Fruit fly (Drosophila melanogaster) whole organism, wandering third instar larva: ENCODE results near the gene crn.
A peak's percentile ranks its signal among the peaks of the same experiment; 100 is the strongest.

Source experiments
- Abd-B ChIP-seq: fragments of >200 bp; optimal IDR thresholded peaks from 2 replicates; lab custom pipeline; 2017; ENCODE audit warnings: missing biosample characterization, missing genetic modification characterization
- CG32264 ChIP-seq: fragments of 200-800 bp; sonication (Bioruptor generic); optimal IDR thresholded peaks from 2 replicates; lab custom pipeline; 2016; ENCODE audit warnings: missing biosample characterization, missing genetic modification characterization
- CG9705 ChIP-seq: fragments of 200-800 bp; sonication (Bioruptor generic); optimal IDR thresholded peaks from 2 replicates; lab custom pipeline; 2018; ENCODE audit warnings: missing biosample characterization, mild to moderate bottlenecking, missing genetic modification characterization
- CrebA ChIP-seq: fragments of 200-800 bp; sonication (Bioruptor generic); optimal IDR thresholded peaks from 2 replicates; lab custom pipeline; 2016; ENCODE audit warnings: missing biosample characterization, mild to moderate bottlenecking, missing genetic modification characterization, borderline replicate concordance
- Dfd ChIP-seq: fragments of >200 bp; optimal IDR thresholded peaks from 2 replicates; lab custom pipeline; 2017; ENCODE audit warnings: missing biosample characterization, missing genetic modification characterization
- Dif ChIP-seq: fragments of 200-275, 200-300 bp; sonication (Bioruptor generic); optimal IDR thresholded peaks from 2 replicates; lab custom pipeline; 2018; ENCODE audit warnings: missing biosample characterization, missing genetic modification characterization; ENCODE audit not compliant: partially characterized antibody
- GATAd ChIP-seq: sonication (Bioruptor generic); optimal IDR thresholded peaks from 2 replicates; lab custom pipeline; 2016; ENCODE audit warnings: missing biosample characterization, missing genetic modification characterization
- HLH106 ChIP-seq: fragments of 200-800 bp; optimal IDR thresholded peaks from 3 replicates; lab custom pipeline; 2019; ENCODE audit warnings: missing biosample characterization, mild to moderate bottlenecking, missing genetic modification characterization, moderate library complexity
- Hnf4 ChIP-seq: fragments of 200-800 bp; sonication (Bioruptor generic); optimal IDR thresholded peaks from 2 replicates; lab custom pipeline; 2016; ENCODE audit warnings: missing biosample characterization, mild to moderate bottlenecking, missing genetic modification characterization
- Hr78 ChIP-seq: fragments of >200 bp; optimal IDR thresholded peaks from 2 replicates; lab custom pipeline; 2017; ENCODE audit warnings: missing biosample characterization, missing genetic modification characterization
- Hr83 ChIP-seq: fragments of 200-300 bp; sonication (Bioruptor generic); optimal IDR thresholded peaks from 2 replicates; lab custom pipeline; 2016; ENCODE audit warnings: missing biosample characterization, mild to moderate bottlenecking, missing genetic modification characterization, moderate library complexity; ENCODE audit not compliant: poor library complexity, severe bottlenecking
- Jra ChIP-seq: sonication (Bioruptor generic); optimal IDR thresholded peaks from 2 replicates; lab custom pipeline; 2016; ENCODE audit warnings: missing biosample characterization, missing genetic modification characterization
- Mio ChIP-seq: sonication (Bioruptor generic); optimal IDR thresholded peaks from 2 replicates; lab custom pipeline; 2016; ENCODE audit warnings: missing biosample characterization, missing genetic modification characterization
- Myc ChIP-seq: fragments of >200 bp; optimal IDR thresholded peaks from 2 replicates; lab custom pipeline; 2017
- N ChIP-seq: fragments of >200 bp; optimal IDR thresholded peaks from 2 replicates; lab custom pipeline; 2018; ENCODE audit warnings: missing biosample characterization, missing external identifiers, missing genetic modification characterization
- OdsH ChIP-seq: fragments of 200-800 bp; sonication (Bioruptor generic); optimal IDR thresholded peaks from 2 replicates; lab custom pipeline; 2016; ENCODE audit warnings: missing biosample characterization, mild to moderate bottlenecking, missing genetic modification characterization
- Rel ChIP-seq, 2 experiments: fragments of 200-800 bp; sonication (Bioruptor generic) in 1 of 2; optimal IDR thresholded peaks; 2 replicates in 1 of 2; 3 replicates in 1 of 2; lab custom pipeline; 2016 to 2019; ENCODE audit warnings: mild to moderate bottlenecking in 2 of 2, missing biosample characterization in 2 of 2, missing genetic modification characterization in 2 of 2, moderate library complexity in 1 of 2
- Sp1 ChIP-seq: fragments of 200-800 bp; sonication (Bioruptor generic); optimal IDR thresholded peaks from 3 replicates; lab custom pipeline; 2019; ENCODE audit warnings: missing biosample characterization, mild to moderate bottlenecking, missing genetic modification characterization, moderate library complexity
- Vsx2 ChIP-seq: fragments of 200-300, 225-300 bp; sonication (Bioruptor generic); optimal IDR thresholded peaks from 2 replicates; lab custom pipeline; 2018; ENCODE audit warnings: missing biosample characterization, missing genetic modification characterization; ENCODE audit not compliant: partially characterized antibody
- br ChIP-seq: fragments of 200-800 bp; sonication (Bioruptor generic); optimal IDR thresholded peaks from 2 replicates; lab custom pipeline; 2016; ENCODE audit warnings: missing biosample characterization, missing genetic modification characterization
- brk ChIP-seq: fragments of 200-800 bp; sonication (Bioruptor generic); optimal IDR thresholded peaks from 2 replicates; lab custom pipeline; 2016; ENCODE audit warnings: missing biosample characterization, mild to moderate bottlenecking, missing genetic modification characterization
- dl ChIP-seq, 2 experiments: fragments of 175-275, 200-275 bp in 1 of 2; fragments of 200-275 bp in 1 of 2; sonication (Bioruptor generic); optimal IDR thresholded peaks; lab custom pipeline; 2018; ENCODE audit warnings: mild to moderate bottlenecking in 2 of 2, missing biosample characterization in 2 of 2, missing genetic modification characterization in 2 of 2, moderate library complexity in 2 of 2; ENCODE audit not compliant: partially characterized antibody in 2 of 2, insufficient read depth in 1 of 2
- dmrt93B ChIP-seq: fragments of 200-800 bp; sonication (Bioruptor generic); optimal IDR thresholded peaks from 2 replicates; lab custom pipeline; 2018; ENCODE audit warnings: missing biosample characterization, mild to moderate bottlenecking, missing genetic modification characterization
- dsf ChIP-seq: sonication (Bioruptor generic); optimal IDR thresholded peaks from 2 replicates; lab custom pipeline; 2016; ENCODE audit warnings: missing biosample characterization, missing genetic modification characterization, borderline replicate concordance
- ey ChIP-seq: fragments of 200-800 bp; sonication (Bioruptor generic); optimal IDR thresholded peaks from 2 replicates; lab custom pipeline; 2016; ENCODE audit warnings: missing biosample characterization, missing genetic modification characterization
- foxo ChIP-seq, 2 experiments: fragments of 200-800 bp; sonication (Bioruptor generic); optimal IDR thresholded peaks; 2 replicates in 1 of 2; 3 replicates in 1 of 2; lab custom pipeline; 2016 to 2017; ENCODE audit warnings: missing biosample characterization in 2 of 2, missing genetic modification characterization in 2 of 2
- fru ChIP-seq: fragments of 200-800 bp; sonication (Bioruptor generic); optimal IDR thresholded peaks from 3 replicates; lab custom pipeline; 2016; ENCODE audit warnings: missing biosample characterization, mild to moderate bottlenecking, missing genetic modification characterization
- h ChIP-seq: fragments of 200-800 bp; sonication (Bioruptor generic); optimal IDR thresholded peaks from 3 replicates; lab custom pipeline; 2016; ENCODE audit warnings: missing biosample characterization, mild to moderate bottlenecking, missing genetic modification characterization
- jim ChIP-seq: fragments of 175-275, 200-325 bp; sonication (Bioruptor generic); optimal IDR thresholded peaks from 2 replicates; lab custom pipeline; 2016; ENCODE audit warnings: missing biosample characterization, mild to moderate bottlenecking, missing genetic modification characterization
- lola ChIP-seq: fragments of >200 bp; optimal IDR thresholded peaks from 2 replicates; lab custom pipeline; 2017; ENCODE audit warnings: missing biosample characterization, missing genetic modification characterization
- pan ChIP-seq: fragments of >200 bp; optimal IDR thresholded peaks from 2 replicates; lab custom pipeline; 2017
- psq ChIP-seq: fragments of 200-800 bp; sonication (Bioruptor generic); optimal IDR thresholded peaks from 3 replicates; lab custom pipeline; 2017; ENCODE audit warnings: missing biosample characterization, mild to moderate bottlenecking, missing genetic modification characterization, moderate library complexity
- rgr ChIP-seq: fragments of 200-800 bp; sonication (Bioruptor generic); optimal IDR thresholded peaks from 3 replicates; lab custom pipeline; 2016; ENCODE audit warnings: missing biosample characterization, mild to moderate bottlenecking, missing genetic modification characterization
- sage ChIP-seq: fragments of 200-800 bp; sonication (Bioruptor generic); optimal IDR thresholded peaks from 2 replicates; lab custom pipeline; 2016; ENCODE audit warnings: missing biosample characterization, mild to moderate bottlenecking, missing genetic modification characterization
- sv ChIP-seq: fragments of 200-800 bp; sonication (Bioruptor generic); optimal IDR thresholded peaks from 3 replicates; lab custom pipeline; 2016; ENCODE audit warnings: missing biosample characterization, missing genetic modification characterization
- tai ChIP-seq: sonication (Bioruptor generic); optimal IDR thresholded peaks from 2 replicates; lab custom pipeline; 2016; ENCODE audit warnings: missing biosample characterization, missing genetic modification characterization
- usp ChIP-seq: fragments of >200 bp; optimal IDR thresholded peaks from 2 replicates; lab custom pipeline; 2017; ENCODE audit warnings: missing biosample characterization, missing genetic modification characterization
- woc ChIP-seq: sonication (Bioruptor generic); optimal IDR thresholded peaks from 2 replicates; lab custom pipeline; 2016; ENCODE audit warnings: missing biosample characterization, mild to moderate bottlenecking, missing genetic modification characterization

crn gene

DNA sequence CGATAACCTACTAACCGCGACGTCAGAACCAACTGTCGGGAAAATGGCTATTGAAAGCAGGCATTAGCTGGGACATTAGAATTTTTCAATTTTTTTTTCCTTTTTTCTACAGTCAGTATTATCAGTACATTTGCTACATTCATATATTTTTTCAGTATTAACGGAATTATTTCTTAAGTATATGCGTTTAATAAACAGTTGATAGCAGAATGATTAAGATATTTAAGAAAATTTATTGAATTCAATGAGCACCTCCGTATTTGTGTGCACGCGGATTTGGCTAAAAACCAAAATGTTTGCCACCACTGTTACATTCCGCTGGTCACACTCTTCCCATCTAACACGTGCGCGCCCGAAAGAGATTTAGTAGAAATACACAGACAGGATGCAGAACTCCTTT is 12.7 kb upstream of the crn start, which contains the start of the genes temp and CG3071:
Gene temp, minus strand, starts transcription at position 5 of the 400 bp plus-strand sequence.
Gene CG3071, plus strand, starts transcription at position 327 of the 400 bp plus-strand sequence.
- TF ChIP-seq Hnf4 (GFP tag; lab: Kevin White, UChicago) (no peak), usp (GFP tag; lab: Kevin White, UChicago) (no peak), rgr (GFP tag; lab: Kevin White, UChicago) (peak; percentile 62), ey (peak; percentile 73), dmrt93B (GFP tag; lab: Kevin White, UChicago) (peak; percentile 58), h (GFP tag; lab: Kevin White, UChicago) (peak; percentile 71), foxo (GFP tag; optimal IDR thresholded peaks at IDR 0.05; lab: Kevin White, UChicago) (peak in 1 of 2 experiments; percentile 79), Sp1 (peak; percentile 65), fru (peak; percentile 71), Dif (GFP tag; lab: Kevin White, UChicago) (no peak), br (GFP tag; lab: Kevin White, UChicago) (peak; percentile 59), lola (no peak), Myc (peak; percentile 98), N (no peak), CrebA (GFP tag; lab: Kevin White, UChicago) (no peak), Mio (GFP tag; lab: Kevin White, UChicago) (no peak), Abd-B (no peak), Vsx2 (GFP tag; lab: Kevin White, UChicago) (no peak), CG9705 (peak; percentile 71), brk (GFP tag; lab: Kevin White, UChicago) (no peak), Jra (GFP tag; lab: Kevin White, UChicago) (peak; percentile 54), CG32264 (GFP tag; lab: Kevin White, UChicago) (no peak), OdsH (GFP tag; lab: Kevin White, UChicago) (peak; percentile 65), GATAd (GFP tag; lab: Kevin White, UChicago) (no peak), dsf (GFP tag; lab: Kevin White, UChicago) (no peak), psq (peak; percentile 58), Hr83 (GFP tag; lab: Kevin White, UChicago) (no peak), sage (no peak), Rel (GFP tag; optimal IDR thresholded peaks at IDR 0.05; lab: Kevin White, UChicago) (no peak), Rel (tag; optimal IDR thresholded peaks at IDR 0.05; lab: Kevin White, UChicago) (peak; percentile 39), HLH106 (tag; lab: Kevin White, UChicago) (peak; percentile 80), Hr78 (no peak), sv (GFP tag; lab: Kevin White, UChicago) (peak; percentile 40), dl (GFP tag; optimal IDR thresholded peaks at IDR 0.05; lab: Kevin White, UChicago; ENCODE audit: insufficient read depth in 1 of 2, partially characterized antibody in 2 of 2) (no peak), tai (GFP tag; lab: Kevin White, UChicago) (no peak), jim (GFP tag; lab: Kevin White, UChicago) (no peak), woc (GFP tag; lab: Kevin White, UChicago) (peak; percentile 92), Dfd (GFP tag; lab: Kevin White, UChicago) (no peak), pan (lab: Kevin White, UChicago) (no peak)

- TF ChIP-seq psq (no peak), jim (GFP tag; lab: Kevin White, UChicago) (no peak), ey (no peak), h (GFP tag; lab: Kevin White, UChicago) (no peak), rgr (GFP tag; lab: Kevin White, UChicago) (no peak), OdsH (GFP tag; lab: Kevin White, UChicago) (no peak)
Measured at dm6 chrX:2259763-2260162, 10.0 kb upstream of the crn start, which contains the start of gene CG3078. TSS of gene CG3078 (minus strand) at chrX:2259863.
